Worm (Caenorhabditis elegans): ENCODE measurements around the gene tctn-1.

Gene tctn-1

ce11 chrIV:4781123-4781522 is 33.5 kb upstream of the tctn-1 start:
- TF ChIP-seq unc-55 (GFP tag; optimal IDR thresholded peaks at IDR 0.05) (peak; percentile 1), nhr-6 (tag; optimal IDR thresholded peaks at IDR 0.05) (no peak), ceh-82 (tag; optimal IDR thresholded peaks at IDR 0.05) (no peak), aly-2 (tag; optimal IDR thresholded peaks at IDR 0.05) (no peak), ama-1 (optimal IDR thresholded peaks at IDR 0.05) (no peak), zag-1 (tag; optimal IDR thresholded peaks at IDR 0.05) (no peak), F13H6.1 (tag; optimal IDR thresholded peaks at IDR 0.05) (peak; percentile 50), nhr-129 (tag; optimal IDR thresholded peaks at IDR 0.05) (peak; percentile 7), mab-5 (tag; optimal IDR thresholded peaks at IDR 0.05) (no peak), dmd-4 (tag; optimal IDR thresholded peaks at IDR 0.05) (no peak)

ce11 chrIV:4780129-4780528 is 32.5 kb upstream of the tctn-1 start, which contains the start of gene set-15:
set-15 (minus strand) TSS chrIV:4780229.
- TF ChIP-seq nhr-23 (tag; optimal IDR thresholded peaks at IDR 0.05) (no peak), ama-1 (optimal IDR thresholded peaks at IDR 0.05) (no peak), ztf-1 (GFP tag; conservative IDR thresholded peaks at IDR 0.05) (no peak), nhr-12 (tag; optimal IDR thresholded peaks at IDR 0.05) (no peak), zag-1 (tag; optimal IDR thresholded peaks at IDR 0.05) (no peak), nhr-237 (tag; optimal IDR thresholded peaks at IDR 0.05) (no peak)

- no peak for TF ChIP-seq nhr-11 (tag; optimal IDR thresholded peaks at IDR 0.05)
- TF ChIP-seq egl-27 (tag; optimal IDR thresholded peaks at IDR 0.05), result no peak
- TF ChIP-seq C34F6.9 (tag; optimal IDR thresholded peaks at IDR 0.05), result no peak
- no peak for TF ChIP-seq zag-1 (tag; optimal IDR thresholded peaks at IDR 0.05)
- no peak for TF ChIP-seq unc-39 (tag; optimal IDR thresholded peaks at IDR 0.05)
- TF ChIP-seq mdl-1 (tag; optimal IDR thresholded peaks at IDR 0.05), result no peak
- no peak for TF ChIP-seq nhr-6 (tag; optimal IDR thresholded peaks at IDR 0.05)
- TF ChIP-seq elt-3 (tag; optimal IDR thresholded peaks at IDR 0.05), result no peak
Observed at ce11 chrIV:4776501-4776900, 28.9 kb upstream of the tctn-1 start.

ce11 chrIV:4776001-4776400 is 28.4 kb upstream of the tctn-1 start, which contains the start of gene R11E3.19:
R11E3.19 (minus strand) TSS chrIV:4776101.
- TF ChIP-seq ceh-16 (tag; optimal IDR thresholded peaks at IDR 0.05), result no peak
- TF ChIP-seq mab-5 (tag; optimal IDR thresholded peaks at IDR 0.05), result no peak
- TF ChIP-seq aly-2 (tag; optimal IDR thresholded peaks at IDR 0.05), result no peak
- TF ChIP-seq unc-62 (GFP tag; optimal IDR thresholded peaks at IDR 0.05), result no peak
- TF ChIP-seq egl-27 (tag; optimal IDR thresholded peaks at IDR 0.05), result no peak

- TF ChIP-seq fos-1 (tag; optimal IDR thresholded peaks at IDR 0.05) (peak; percentile 29), unc-39 (tag; optimal IDR thresholded peaks at IDR 0.05) (no peak), aly-2 (tag; optimal IDR thresholded peaks at IDR 0.05) (no peak)
Observed at ce11 chrIV:4771792-4772191, 24.2 kb upstream of the tctn-1 start, which contains the start of gene R11E3.2. R11E3.2 (plus strand) TSS chrIV:4772092.

ce11 chrIV:4764422-4764821 is 16.8 kb upstream of the tctn-1 start, which contains the start of gene npp-26:
npp-26 (plus strand) TSS chrIV:4764722.
- TF ChIP-seq nhr-21 (tag; optimal IDR thresholded peaks at IDR 0.05), result no peak
- no peak for TF ChIP-seq nhr-23 (tag; optimal IDR thresholded peaks at IDR 0.05)

- no peak for TF ChIP-seq ztf-11 (tag; optimal IDR thresholded peaks at IDR 0.05)
- TF ChIP-seq sma-9 (GFP tag; optimal IDR thresholded peaks at IDR 0.05), result no peak
- TF ChIP-seq sma-9 (tag; optimal IDR thresholded peaks at IDR 0.05), result no peak
- no peak for TF ChIP-seq nhr-23 (tag; optimal IDR thresholded peaks at IDR 0.05)
- no peak for TF ChIP-seq Y55F3AM.14 (GFP tag; optimal IDR thresholded peaks at IDR 0.05)
- no peak for TF ChIP-seq nhr-11 (tag; optimal IDR thresholded peaks at IDR 0.05)
- TF ChIP-seq ztf-4 (tag; optimal IDR thresholded peaks at IDR 0.05), result no peak
- TF ChIP-seq nhr-21 (tag; optimal IDR thresholded peaks at IDR 0.05), result no peak
- no peak for TF ChIP-seq elt-1 (tag; optimal IDR thresholded peaks at IDR 0.05)
- TF ChIP-seq blmp-1 (tag; optimal IDR thresholded peaks at IDR 0.05; ENCODE audit: insufficient read depth), result no peak
- no peak for TF ChIP-seq lsy-2 (tag; optimal IDR thresholded peaks at IDR 0.05)
- TF ChIP-seq dmd-4 (tag; optimal IDR thresholded peaks at IDR 0.05), result no peak
- TF ChIP-seq nhr-25 (tag; optimal IDR thresholded peaks at IDR 0.05), result no peak
- no peak for TF ChIP-seq fos-1 (tag; optimal IDR thresholded peaks at IDR 0.05)
- no peak for TF ChIP-seq R02D3.7 (tag; optimal IDR thresholded peaks at IDR 0.05)
- no peak for TF ChIP-seq unc-62 (GFP tag; optimal IDR thresholded peaks at IDR 0.05)
- TF ChIP-seq mbf-1 (tag; optimal IDR thresholded peaks at IDR 0.05), result no peak
Observed at ce11 chrIV:4763844-4764243, 16.2 kb upstream of the tctn-1 start, which contains the start of gene Y17G9B.2. Y17G9B.2 (plus strand) TSS chrIV:4764144.
